Worm (Caenorhabditis elegans): ENCODE results near the gene Y50D4B.2.

DNA sequence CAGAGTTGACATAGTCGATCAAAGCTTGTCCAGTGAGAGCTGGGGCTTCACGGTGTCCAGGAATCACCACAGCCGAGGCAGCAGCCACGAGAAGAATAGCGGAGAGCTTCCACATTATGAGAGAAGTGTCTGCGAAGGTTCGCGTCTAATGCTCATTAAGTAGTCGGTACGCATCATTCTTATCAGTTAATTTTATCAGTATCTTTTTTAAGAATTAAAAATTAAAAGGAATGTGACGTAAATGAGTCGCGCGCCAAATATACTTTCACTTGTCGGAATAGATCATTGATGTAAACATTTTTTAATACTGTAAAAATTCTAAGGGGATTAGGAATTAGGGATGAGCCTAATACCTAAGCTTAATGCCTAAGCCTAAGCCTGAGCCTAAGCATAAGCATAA is 33.5 kb downstream of the Y50D4B.2 start, which contains the start of gene cpr-5:
- no peak for TF ChIP-seq ces-1 (GFP tag; optimal IDR thresholded peaks at IDR 0.05)
- no peak for TF ChIP-seq daf-19 (GFP tag; conservative IDR thresholded peaks at IDR 0.05)
- no peak for TF ChIP-seq zag-1 (tag; optimal IDR thresholded peaks at IDR 0.05)
- TF ChIP-seq unc-62 (GFP tag; optimal IDR thresholded peaks at IDR 0.05 in 1 of 2): no peak
- TF ChIP-seq unc-62 (tag; optimal IDR thresholded peaks at IDR 0.05): no peak
- no peak for TF ChIP-seq gei-8 (GFP tag; optimal IDR thresholded peaks at IDR 0.05)
- TF ChIP-seq daf-12 (tag; optimal IDR thresholded peaks at IDR 0.05): no peak
- no peak for TF ChIP-seq pha-4 (GFP tag; IDR thresholded peaks at IDR 0.05)
- no peak for TF ChIP-seq pha-4 (tag; optimal IDR thresholded peaks at IDR 0.05)
- TF ChIP-seq ztf-11 (tag; optimal IDR thresholded peaks at IDR 0.05): no peak
- TF ChIP-seq mxl-2 (GFP tag; conservative IDR thresholded peaks at IDR 0.05): no peak
- no peak for TF ChIP-seq hlh-30 (tag; optimal IDR thresholded peaks at IDR 0.05; ENCODE audit: insufficient read depth)

Data from whole organism, L4 larva.